Worm (Caenorhabditis elegans): Measurements from ENCODE around the gene szy-20.
A peak's percentile ranks its signal among the peaks of the same experiment; 100 is the strongest.

szy-20 gene

ce11 chrII:8996064-8996463, 26.9 kb upstream of the szy-20 start, which contains the start of gene ndub-2:
Gene ndub-2, plus strand, starts transcription at chrII:8996364.
- TF ChIP-seq ces-1 (GFP tag; optimal IDR thresholded peaks at IDR 0.05) (no peak), nhr-237 (tag; optimal IDR thresholded peaks at IDR 0.05) (no peak), zip-8 (tag; optimal IDR thresholded peaks at IDR 0.05) (no peak), snpc-4 (tag; optimal IDR thresholded peaks at IDR 0.05) (no peak), lin-13 (tag; optimal IDR thresholded peaks at IDR 0.05) (no peak), lin-32 (GFP tag; optimal IDR thresholded peaks at IDR 0.05) (no peak), M03D4.4 (tag; optimal IDR thresholded peaks at IDR 0.05) (no peak), nhr-28 (tag; optimal IDR thresholded peaks at IDR 0.05) (no peak), flh-1 (GFP tag; optimal IDR thresholded peaks at IDR 0.05) (no peak), unc-39 (tag; optimal IDR thresholded peaks at IDR 0.05) (no peak), bed-3 (GFP tag; optimal IDR thresholded peaks at IDR 0.05) (no peak), mls-2 (tag; optimal IDR thresholded peaks at IDR 0.05) (no peak), cnd-1 (tag; optimal IDR thresholded peaks at IDR 0.05) (no peak), hlh-1 (tag; optimal IDR thresholded peaks at IDR 0.05) (no peak), drap-1 (GFP tag; optimal IDR thresholded peaks at IDR 0.05) (no peak), nhr-12 (tag; optimal IDR thresholded peaks at IDR 0.05) (no peak), ham-2 (GFP tag; optimal IDR thresholded peaks at IDR 0.05) (no peak), ceh-83 (GFP tag; optimal IDR thresholded peaks at IDR 0.05) (no peak), elt-3 (tag; optimal IDR thresholded peaks at IDR 0.05) (no peak)

ce11 chrII:8994336-8994735, 25.2 kb upstream of the szy-20 start, which contains the start of gene F44G4.1:
Gene F44G4.1, plus strand, starts transcription at chrII:8994636.
- TF ChIP-seq lsy-2 (tag; optimal IDR thresholded peaks at IDR 0.05) (no peak), blmp-1 (tag; optimal IDR thresholded peaks at IDR 0.05) (no peak), ceh-43 (GFP tag; optimal IDR thresholded peaks at IDR 0.05) (no peak), hlh-1 (tag; optimal IDR thresholded peaks at IDR 0.05) (no peak), elt-1 (tag; optimal IDR thresholded peaks at IDR 0.05; ENCODE audit: borderline replicate concordance, insufficient read depth) (no peak), unc-62 (GFP tag; optimal IDR thresholded peaks at IDR 0.05) (no peak), sem-2 (GFP tag; optimal IDR thresholded peaks at IDR 0.05) (no peak), M03D4.4 (tag; optimal IDR thresholded peaks at IDR 0.05) (no peak), mab-5 (tag; optimal IDR thresholded peaks at IDR 0.05) (no peak)

- TF ChIP-seq mls-2 (tag; optimal IDR thresholded peaks at IDR 0.05), result no peak
- TF ChIP-seq unc-39 (tag; optimal IDR thresholded peaks at IDR 0.05), result no peak
- no peak for TF ChIP-seq bed-3 (GFP tag; optimal IDR thresholded peaks at IDR 0.05)
- TF ChIP-seq nhr-12 (tag; optimal IDR thresholded peaks at IDR 0.05), result no peak
- no peak for TF ChIP-seq sptf-1 (tag; optimal IDR thresholded peaks at IDR 0.05)
- peak; percentile 19 for TF ChIP-seq ces-1 (GFP tag; optimal IDR thresholded peaks at IDR 0.05)
- TF ChIP-seq cnd-1 (tag; optimal IDR thresholded peaks at IDR 0.05), result no peak
- TF ChIP-seq lsy-2 (tag; optimal IDR thresholded peaks at IDR 0.05), result peak; percentile 93
- no peak for TF ChIP-seq flh-1 (GFP tag; optimal IDR thresholded peaks at IDR 0.05)
- no peak for TF ChIP-seq M03D4.4 (tag; optimal IDR thresholded peaks at IDR 0.05)
- no peak for TF ChIP-seq mep-1 (tag; optimal IDR thresholded peaks at IDR 0.05)
- no peak for TF ChIP-seq unc-62 (GFP tag; optimal IDR thresholded peaks at IDR 0.05)
- TF ChIP-seq lin-13 (tag; optimal IDR thresholded peaks at IDR 0.05), result no peak
- no peak for TF ChIP-seq ceh-43 (GFP tag; optimal IDR thresholded peaks at IDR 0.05)
- TF ChIP-seq sem-2 (GFP tag; optimal IDR thresholded peaks at IDR 0.05), result no peak
- no peak for TF ChIP-seq ceh-83 (GFP tag; optimal IDR thresholded peaks at IDR 0.05)
- no peak for TF ChIP-seq ztf-11 (tag; optimal IDR thresholded peaks at IDR 0.05)
These were observed 23.6 kb upstream of the szy-20 start, which contains the start of gene ooc-5 for ce11 chrII:8992780-8993179. Gene ooc-5, plus strand, starts transcription at chrII:8993160.

ce11 chrII:8991602-8992001, 22.5 kb upstream of the szy-20 start:
- TF ChIP-seq ceh-43 (GFP tag; optimal IDR thresholded peaks at IDR 0.05), result no peak
- no peak for TF ChIP-seq ces-1 (GFP tag; optimal IDR thresholded peaks at IDR 0.05)
- TF ChIP-seq ztf-11 (tag; optimal IDR thresholded peaks at IDR 0.05), result no peak
- TF ChIP-seq snpc-4 (tag; optimal IDR thresholded peaks at IDR 0.05), result no peak
- no peak for TF ChIP-seq nhr-76 (tag; optimal IDR thresholded peaks at IDR 0.05)
- no peak for TF ChIP-seq lsy-2 (tag; optimal IDR thresholded peaks at IDR 0.05)
- TF ChIP-seq blmp-1 (tag; optimal IDR thresholded peaks at IDR 0.05), result no peak
- TF ChIP-seq nhr-28 (tag; optimal IDR thresholded peaks at IDR 0.05), result no peak
- TF ChIP-seq ceh-83 (GFP tag; optimal IDR thresholded peaks at IDR 0.05), result no peak
- TF ChIP-seq elt-1 (tag; optimal IDR thresholded peaks at IDR 0.05; ENCODE audit: borderline replicate concordance, insufficient read depth), result no peak
- TF ChIP-seq nhr-2 (tag; optimal IDR thresholded peaks at IDR 0.05), result no peak
- TF ChIP-seq unc-62 (GFP tag; optimal IDR thresholded peaks at IDR 0.05), result no peak
- TF ChIP-seq mls-2 (tag; optimal IDR thresholded peaks at IDR 0.05), result no peak
- TF ChIP-seq sptf-1 (tag; optimal IDR thresholded peaks at IDR 0.05), result no peak
- TF ChIP-seq unc-120 (tag; optimal IDR thresholded peaks at IDR 0.05; ENCODE audit: poor library complexity, severe bottlenecking), result no peak
- TF ChIP-seq drap-1 (GFP tag; optimal IDR thresholded peaks at IDR 0.05), result no peak
